Worm (Caenorhabditis elegans): ENCODE data around the gene T04C12.11.
"Not testable (repeated sequence)": the region's sequence is repeated elsewhere in the genome, so short reads cannot be mapped to it uniquely, and the experiment has no call there.

DNA sequence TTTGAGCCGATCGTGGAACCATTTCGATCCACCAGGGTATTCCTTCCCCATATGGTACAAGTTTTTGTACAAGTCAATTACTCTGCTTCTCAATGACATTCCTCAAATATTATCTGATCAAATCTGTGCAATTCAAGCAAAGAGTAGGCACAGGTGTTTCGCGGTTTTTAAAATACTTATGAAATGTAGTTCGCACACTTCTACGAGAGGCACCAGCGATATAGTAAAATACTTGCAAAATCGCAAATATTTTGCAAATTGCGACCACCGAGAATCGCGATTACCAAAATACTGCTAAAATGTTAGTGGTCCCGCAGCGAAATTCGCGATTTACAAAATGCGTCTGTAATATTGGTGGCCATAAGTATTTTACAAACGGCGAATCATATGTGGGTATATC, 49.6 kb upstream of the T04C12.11 start, which contains the start of gene Y42A5A.5:
- TF ChIP-seq spr-3 (GFP tag; optimal IDR thresholded peaks at IDR 0.05); sdz-12 (GFP tag; optimal IDR thresholded peaks at IDR 0.05); ZK546.5 (tag; optimal IDR thresholded peaks at IDR 0.05); pqm-1 (tag; optimal IDR thresholded peaks at IDR 0.05); ama-1 (optimal IDR thresholded peaks at IDR 0.05); hmg-1.1 (GFP tag; IDR thresholded peaks at IDR 0.05); ztf-11 (tag; optimal IDR thresholded peaks at IDR 0.05); R02D3.7 (tag; optimal IDR thresholded peaks at IDR 0.05); zag-1 (tag; optimal IDR thresholded peaks at IDR 0.05); aly-2 (tag; optimal IDR thresholded peaks at IDR 0.05); lin-1 (GFP tag; IDR thresholded peaks at IDR 0.05): not testable (repeated sequence)

Measured in whole organism, L4 larva.